Fruit fly (Drosophila melanogaster) whole organism: ENCODE measurements around the gene Npc2a.

ENCODE experiments used
- CG8478 ChIP-seq: fragments of >200 bp; optimal IDR thresholded peaks from 2 replicates; lab custom pipeline; 2018; ENCODE audit warnings: inconsistent platforms
- usp ChIP-seq: fragments of >200 bp; optimal IDR thresholded peaks from 2 replicates; lab custom pipeline; 2017; ENCODE audit warnings: missing biosample characterization, missing genetic modification characterization, mixed read lengths

dm6 chr2L:2022823-2023222, 34.7 kb downstream of the Npc2a start:
- TF ChIP-seq usp (GFP tag; lab: Kevin White, UChicago) (no peak), CG8478 (lab: Kevin White, UChicago) (no peak)
